Worm (Caenorhabditis elegans) whole organism, L4 larva: ENCODE data around the gene nbet-1.

ENCODE experiments used
- D1046.2 ChIP-seq: fragments of 200-800 bp; sonication (Bioruptor generic); IDR thresholded peaks from 2 replicates; pipeline ENCODE4 v1.3.6; 2022; ENCODE audit warnings: missing genetic modification characterization, missing compliant biosample characterization
- F37D6.2 ChIP-seq: sonication (generic microtip); optimal IDR thresholded peaks from 2 replicates; lab custom pipeline; 2016; ENCODE audit warnings: mild to moderate bottlenecking, missing genetic modification characterization, missing compliant biosample characterization
- ama-1 ChIP-seq: fragments of 150-350 bp; optimal IDR thresholded peaks from 2 replicates; lab custom pipeline; 2014; ENCODE audit warnings: inconsistent platforms, mixed read lengths
- daf-16 ChIP-seq, 3 experiments: sonication (generic microtip); optimal IDR thresholded peaks; 2 replicates each; lab custom pipeline; 2016 to 2017; ENCODE audit warnings: missing genetic modification characterization in 3 of 3, missing genetic modification reagents in 3 of 3, mild to moderate bottlenecking in 2 of 3, missing compliant biosample characterization in 2 of 3, missing biosample characterization in 1 of 3, moderate library complexity in 1 of 3
- dve-1 ChIP-seq: sonication (generic microtip); optimal IDR thresholded peaks from 2 replicates; lab custom pipeline; 2017; ENCODE audit warnings: antibody characterized with exemption, mild to moderate bottlenecking, missing genetic modification characterization, missing compliant biosample characterization; ENCODE audit not compliant: insufficient read depth
- jun-1 ChIP-seq: fragments of 150-350 bp; optimal IDR thresholded peaks from 2 replicates; lab custom pipeline; 2014; ENCODE audit warnings: missing biosample characterization, missing genetic modification reagents, missing genetic modification characterization
- nhr-111 ChIP-seq: fragments of 200-800 bp; sonication (Bioruptor generic); optimal IDR thresholded peaks from 2 replicates; lab custom pipeline; 2018; ENCODE audit warnings: mild to moderate bottlenecking, missing genetic modification characterization, missing compliant biosample characterization
- nhr-76 ChIP-seq: fragments of 150-350 bp; optimal IDR thresholded peaks from 2 replicates; lab custom pipeline; 2014; ENCODE audit warnings: missing biosample characterization, missing genetic modification characterization
- nhr-77 ChIP-seq: fragments of 150-350 bp; optimal IDR thresholded peaks from 2 replicates; lab custom pipeline; 2014; ENCODE audit warnings: missing biosample characterization, missing genetic modification characterization
- pha-4 ChIP-seq, 2 experiments: fragments of 150-350 bp in 1 of 2; fragments of 200-800 bp in 1 of 2; sonication (Bioruptor generic) in 1 of 2; IDR thresholded peaks in 1 of 2; optimal IDR thresholded peaks in 1 of 2; 2 replicates each; pipeline versions ENCODE4 v1.3.6 to Lab custom; 2014 to 2022; ENCODE audit warnings: missing genetic modification characterization in 2 of 2, missing genetic modification reagents in 2 of 2, missing biosample characterization in 1 of 2, missing compliant biosample characterization in 1 of 2
- php-3 ChIP-seq: fragments of 200-800 bp; sonication (Bioruptor generic); IDR thresholded peaks from 2 replicates; pipeline ENCODE4 v1.3.6; 2022; ENCODE audit warnings: missing genetic modification reagents, missing genetic modification characterization, missing compliant biosample characterization
- zag-1 ChIP-seq: fragments of 150-350 bp; optimal IDR thresholded peaks from 2 replicates; lab custom pipeline; 2014; ENCODE audit warnings: missing biosample characterization, missing genetic modification characterization

- TF ChIP-seq nhr-77 (tag; lab: Kevin White, UChicago) = peak; percentile 91
- TF ChIP-seq php-3 (GFP tag; lab: Robert Waterston, UW) = peak; percentile 83
- TF ChIP-seq zag-1 (tag; lab: Kevin White, UChicago) = no peak
- no peak for TF ChIP-seq nhr-111 (GFP tag; lab: Kevin White, UChicago)
- 0 out of 2 replicates have a peak, but pooled peaks have one; percentile 47 for TF ChIP-seq D1046.2 (GFP tag; lab: Robert Waterston, UW)
- TF ChIP-seq jun-1 (tag; lab: Kevin White, UChicago) = peak; percentile 44
- peak; percentile 83 for TF ChIP-seq F37D6.2 (tag; lab: Kevin White, UChicago)
- no peak for TF ChIP-seq nhr-76 (tag; lab: Kevin White, UChicago)
- peak; percentile 43 to 98 for TF ChIP-seq daf-16 (GFP tag; optimal IDR thresholded peaks at IDR 0.05; lab: Kevin White, UChicago)
- TF ChIP-seq daf-16 (tag; optimal IDR thresholded peaks at IDR 0.05; lab: Kevin White, UChicago) = peak; percentile 93
- TF ChIP-seq pha-4 (GFP tag; IDR thresholded peaks at IDR 0.05; lab: Robert Waterston, UW) = no peak
- no peak for TF ChIP-seq pha-4 (tag; optimal IDR thresholded peaks at IDR 0.05; lab: Kevin White, UChicago)
- TF ChIP-seq ama-1 (lab: Kevin White, UChicago) = peak; percentile 65
- no peak for TF ChIP-seq dve-1
These were observed 25.5 kb upstream of the nbet-1 start, which contains the start of gene W03F8.4 for ce11 chrIV:5183755-5184166.
